Fruit fly (Drosophila melanogaster): ENCODE measurements around the gene CG2663.

The CG2663 gene

dm6 chr3R:5389034-5389433 is 14.9 kb downstream of the CG2663 start:
- TF ChIP-seq rgr (GFP tag; optimal IDR thresholded peaks at IDR 0.05) (no peak), jim (GFP tag; optimal IDR thresholded peaks at IDR 0.05) (no peak), sage (GFP tag; optimal IDR thresholded peaks at IDR 0.05) (no peak), Jra (GFP tag; optimal IDR thresholded peaks at IDR 0.05) (no peak), N (GFP tag; optimal IDR thresholded peaks at IDR 0.05) (no peak), usp (GFP tag; optimal IDR thresholded peaks at IDR 0.05) (no peak), pan (optimal IDR thresholded peaks at IDR 0.05) (no peak), Myc (optimal IDR thresholded peaks at IDR 0.05) (no peak), Mio (GFP tag; optimal IDR thresholded peaks at IDR 0.05) (no peak), ey (GFP tag; optimal IDR thresholded peaks at IDR 0.05) (no peak), lola (GFP tag; optimal IDR thresholded peaks at IDR 0.05) (no peak), CG9705 (GFP tag; optimal IDR thresholded peaks at IDR 0.05) (no peak), Dfd (GFP tag; optimal IDR thresholded peaks at IDR 0.05) (no peak), Abd-B (GFP tag; optimal IDR thresholded peaks at IDR 0.05) (no peak), CG32264 (GFP tag; optimal IDR thresholded peaks at IDR 0.05) (no peak), sv (GFP tag; optimal IDR thresholded peaks at IDR 0.05) (no peak), br (GFP tag; optimal IDR thresholded peaks at IDR 0.05) (no peak), Vsx2 (GFP tag; optimal IDR thresholded peaks at IDR 0.05; ENCODE audit: partially characterized antibody) (no peak), OdsH (GFP tag; optimal IDR thresholded peaks at IDR 0.05) (no peak), dsf (GFP tag; optimal IDR thresholded peaks at IDR 0.05; ENCODE audit: borderline replicate concordance) (no peak)

DNA sequence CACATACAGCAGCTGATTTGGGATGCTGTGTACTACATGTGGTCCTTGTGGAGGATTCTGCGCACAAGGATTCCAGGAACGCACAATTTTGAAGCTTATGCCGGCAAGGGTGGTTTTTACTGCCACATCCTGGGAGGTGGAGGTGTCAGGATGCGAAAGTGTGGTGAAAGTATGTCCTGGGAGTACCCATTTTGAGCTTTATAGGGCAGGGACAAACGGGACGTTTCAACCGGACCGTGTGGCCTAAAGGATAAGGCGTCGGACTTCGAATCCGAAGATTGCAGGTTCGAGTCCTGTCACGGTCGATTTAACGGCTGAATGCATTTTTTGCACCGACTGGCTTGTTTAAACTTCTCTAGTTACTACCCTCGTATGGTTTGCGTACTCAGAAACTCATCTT is 15.9 kb downstream of the CG2663 start:
- TF ChIP-seq Hnf4 (GFP tag; optimal IDR thresholded peaks at IDR 0.05) (no peak), CG32264 (GFP tag; optimal IDR thresholded peaks at IDR 0.05) (no peak), psq (GFP tag; optimal IDR thresholded peaks at IDR 0.05) (no peak), OdsH (GFP tag; optimal IDR thresholded peaks at IDR 0.05) (no peak), Dif (GFP tag; optimal IDR thresholded peaks at IDR 0.05; ENCODE audit: partially characterized antibody) (no peak), brk (GFP tag; optimal IDR thresholded peaks at IDR 0.05) (no peak), Mio (GFP tag; optimal IDR thresholded peaks at IDR 0.05) (no peak), fru (GFP tag; optimal IDR thresholded peaks at IDR 0.05) (no peak), pan (optimal IDR thresholded peaks at IDR 0.05) (no peak), sv (GFP tag; optimal IDR thresholded peaks at IDR 0.05) (no peak), Hr83 (GFP tag; optimal IDR thresholded peaks at IDR 0.05; ENCODE audit: poor library complexity, severe bottlenecking) (no peak)

DNA sequence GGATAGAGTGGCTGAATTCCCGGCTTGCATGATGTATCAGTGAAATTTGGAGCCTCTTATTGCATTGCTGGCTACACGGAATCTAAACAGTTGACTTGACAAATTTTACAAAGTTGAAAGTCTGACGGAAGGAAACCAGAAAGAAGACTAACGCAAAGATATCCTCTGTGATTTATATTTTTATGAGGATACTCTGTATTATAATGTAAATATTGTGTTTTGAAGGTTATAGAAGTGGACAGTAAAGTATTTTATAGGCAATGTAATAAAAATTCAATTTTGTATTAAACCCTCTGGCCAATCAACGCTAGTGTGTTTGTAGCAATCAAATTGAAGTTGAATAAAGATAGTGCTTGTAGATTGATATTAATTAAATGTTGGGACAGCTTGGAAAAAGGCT is 16.4 kb downstream of the CG2663 start, which contains the start of gene CG14668:
Gene CG14668 (minus strand): TSS at position 101 of the 400 bp plus-strand sequence.
- TF ChIP-seq GATAd (GFP tag; optimal IDR thresholded peaks at IDR 0.05): no peak
- no peak for TF ChIP-seq sage (GFP tag; optimal IDR thresholded peaks at IDR 0.05)
- no peak for TF ChIP-seq Hr83 (GFP tag; optimal IDR thresholded peaks at IDR 0.05; ENCODE audit: poor library complexity, severe bottlenecking)
- no peak for TF ChIP-seq Jra (GFP tag; optimal IDR thresholded peaks at IDR 0.05)
- no peak for TF ChIP-seq pan (optimal IDR thresholded peaks at IDR 0.05)
- TF ChIP-seq Vsx2 (GFP tag; optimal IDR thresholded peaks at IDR 0.05; ENCODE audit: partially characterized antibody): no peak
- no peak for TF ChIP-seq rgr (GFP tag; optimal IDR thresholded peaks at IDR 0.05)
- no peak for TF ChIP-seq sv (GFP tag; optimal IDR thresholded peaks at IDR 0.05)
- no peak for TF ChIP-seq Dif (GFP tag; optimal IDR thresholded peaks at IDR 0.05; ENCODE audit: partially characterized antibody)
- TF ChIP-seq ey (GFP tag; optimal IDR thresholded peaks at IDR 0.05): no peak
- no peak for TF ChIP-seq usp (GFP tag; optimal IDR thresholded peaks at IDR 0.05)
- TF ChIP-seq CG32264 (GFP tag; optimal IDR thresholded peaks at IDR 0.05): no peak
- TF ChIP-seq Hr78 (GFP tag; optimal IDR thresholded peaks at IDR 0.05): no peak
- TF ChIP-seq Abd-B (GFP tag; optimal IDR thresholded peaks at IDR 0.05): no peak

dm6 chr3R:5385761-5386160 is 18.2 kb downstream of the CG2663 start:
- TF ChIP-seq dl (GFP tag; optimal IDR thresholded peaks at IDR 0.05; ENCODE audit: insufficient read depth in 1 of 2, partially characterized antibody in 2 of 2) (no peak), fru (GFP tag; optimal IDR thresholded peaks at IDR 0.05) (peak; percentile 14)

DNA sequence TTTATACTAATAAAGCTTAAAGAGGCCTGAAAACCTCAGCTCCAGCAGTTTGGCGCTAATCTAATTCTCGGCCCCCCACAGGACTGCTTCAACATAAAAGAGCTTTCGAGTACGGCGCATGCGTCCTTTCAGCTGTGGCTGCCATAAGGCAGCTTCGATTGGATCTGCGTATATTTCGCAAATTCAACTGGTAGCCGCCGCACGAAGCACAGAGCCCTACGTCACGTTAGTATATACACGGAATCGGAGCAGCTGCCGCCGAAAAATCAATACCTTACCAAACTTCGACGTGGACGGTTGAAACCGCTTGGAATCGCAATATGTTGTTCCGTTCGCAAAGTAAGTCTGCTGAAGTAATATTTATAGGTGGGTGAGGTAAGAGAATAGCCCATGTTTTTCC is 27.3 kb downstream of the CG2663 start, which contains the start of gene 7B2:
Gene 7B2 (plus strand): TSS at position 169 of the 400 bp plus-strand sequence.
- TF ChIP-seq dmrt93B (GFP tag; optimal IDR thresholded peaks at IDR 0.05): no peak
- no peak for TF ChIP-seq usp (GFP tag; optimal IDR thresholded peaks at IDR 0.05)
- TF ChIP-seq tai (GFP tag; optimal IDR thresholded peaks at IDR 0.05): no peak
- TF ChIP-seq Dfd (GFP tag; optimal IDR thresholded peaks at IDR 0.05): no peak
- TF ChIP-seq h (GFP tag; optimal IDR thresholded peaks at IDR 0.05): no peak
- no peak for TF ChIP-seq dl (GFP tag; optimal IDR thresholded peaks at IDR 0.05; ENCODE audit: insufficient read depth in 1 of 2, partially characterized antibody in 2 of 2)
- no peak for TF ChIP-seq CrebA (GFP tag; optimal IDR thresholded peaks at IDR 0.05; ENCODE audit: borderline replicate concordance)
- TF ChIP-seq Jra (GFP tag; optimal IDR thresholded peaks at IDR 0.05): no peak
